Fruit fly (Drosophila melanogaster): ENCODE data around the gene Mob2.

The Mob2 gene

dm6 chr3L:11487327-11487973 lies 74.6 kb downstream of the Mob2 start, which contains the start of gene chrb (continued):
- TF ChIP-seq CG30431 (GFP tag; optimal IDR thresholded peaks at IDR 0.05): no peak
- no peak for TF ChIP-seq CG15696 (tag; optimal IDR thresholded peaks at IDR 0.05)
- peak; percentile 37 for TF ChIP-seq CTCF (GFP tag; optimal IDR thresholded peaks at IDR 0.05)
- TF ChIP-seq lmd (GFP tag; IDR thresholded peaks at IDR 0.05): peak; percentile 18; the same call in 1 of the 2 replicates
- no peak for TF ChIP-seq hb (GFP tag; IDR thresholded peaks at IDR 0.05; ENCODE audit: partially characterized antibody)
- TF ChIP-seq CG31441 (GFP tag; IDR thresholded peaks at IDR 0.05): peak; percentile 21; the same call in 1 of the 2 replicates
- TF ChIP-seq CG9437 (GFP tag; optimal IDR thresholded peaks at IDR 0.05): no peak
- peak; percentile 73 for TF ChIP-seq CrebB (tag; optimal IDR thresholded peaks at IDR 0.05)
- peak; percentile 29 for TF ChIP-seq CG2120 (GFP tag; optimal IDR thresholded peaks at IDR 0.05)
- peak; percentile 65; the same call in 2 of the 3 replicates for TF ChIP-seq Dbx (GFP tag; IDR thresholded peaks at IDR 0.05)
- TF ChIP-seq slbo (GFP tag; IDR thresholded peaks at IDR 0.05): peak; percentile 25; the same call in 1 of the 2 replicates
- TF ChIP-seq CG14667 (GFP tag; IDR thresholded peaks at IDR 0.05): no peak
- TF ChIP-seq CG32532 (GFP tag; IDR thresholded peaks at IDR 0.05): peak; percentile 59; the same call in 1 of the 2 replicates
- peak; percentile 50 for TF ChIP-seq grau (tag; optimal IDR thresholded peaks at IDR 0.05)
- TF ChIP-seq BEAF-32 (GFP tag; optimal IDR thresholded peaks at IDR 0.05): no peak
- no peak for TF ChIP-seq CG12155 (GFP tag; optimal IDR thresholded peaks at IDR 0.05)
- TF ChIP-seq CG6654 (GFP tag; optimal IDR thresholded peaks at IDR 0.05): no peak
- no peak for TF ChIP-seq CG17361 (GFP tag; IDR thresholded peaks at IDR 0.05)
- peak; percentile 69 for TF ChIP-seq CG17568 (GFP tag; optimal IDR thresholded peaks at IDR 0.05)
- TF ChIP-seq NC2β (GFP tag; optimal IDR thresholded peaks at IDR 0.05): peak; percentile 74
- TF ChIP-seq CG13123 (GFP tag; optimal IDR thresholded peaks at IDR 0.05): no peak
- TF ChIP-seq Lhr (GFP tag; optimal IDR thresholded peaks at IDR 0.05): no peak
- no peak for TF ChIP-seq CG13424 (tag; optimal IDR thresholded peaks at IDR 0.05)
- peak; percentile 32 for TF ChIP-seq CG2116 (GFP tag; optimal IDR thresholded peaks at IDR 0.05)
- TF ChIP-seq nau (GFP tag; optimal IDR thresholded peaks at IDR 0.05): peak; percentile 42
- no peak for TF ChIP-seq B-H2 (GFP tag; optimal IDR thresholded peaks at IDR 0.05)
- TF ChIP-seq D19B (GFP tag; optimal IDR thresholded peaks at IDR 0.05): no peak
- peak; percentile 23; the same call in 1 of the 2 replicates for TF ChIP-seq Ptx1 (GFP tag; IDR thresholded peaks at IDR 0.05)
- no peak for TF ChIP-seq CG18764 (GFP tag; optimal IDR thresholded peaks at IDR 0.05)
- TF ChIP-seq wor (GFP tag; IDR thresholded peaks at IDR 0.05): no peak
- TF ChIP-seq Tbp (GFP tag; optimal IDR thresholded peaks at IDR 0.05): peak; percentile 29
- TF ChIP-seq HHEX (GFP tag; optimal IDR thresholded peaks at IDR 0.05): peak; percentile 64
- peak; percentile 77 for TF ChIP-seq oc (tag; optimal IDR thresholded peaks at IDR 0.05)
- TF ChIP-seq mld (GFP tag; IDR thresholded peaks at IDR 0.05; ENCODE audit: partially characterized antibody): peak; percentile 72; the same call in 1 of the 3 replicates
- no peak for TF ChIP-seq CG7928 (GFP tag; optimal IDR thresholded peaks at IDR 0.05)
- peak; percentile 58 for TF ChIP-seq Deaf1 (tag; optimal IDR thresholded peaks at IDR 0.05)
- no peak for TF ChIP-seq CG6683 (GFP tag; optimal IDR thresholded peaks at IDR 0.05)
- peak; percentile 75 for TF ChIP-seq CG18599 (GFP tag; optimal IDR thresholded peaks at IDR 0.05)
- peak; percentile 27 for TF ChIP-seq CG7786 (GFP tag; optimal IDR thresholded peaks at IDR 0.05)
- TF ChIP-seq H2.0 (GFP tag; IDR thresholded peaks at IDR 0.05): 0 out of 2 replicates have a peak, but pooled peaks have one; percentile 15
- TF ChIP-seq twi (tag; optimal IDR thresholded peaks at IDR 0.05): peak; percentile 52
- peak; percentile 56 for TF ChIP-seq ATbp (GFP tag; optimal IDR thresholded peaks at IDR 0.05)
- TF ChIP-seq tin (GFP tag; optimal IDR thresholded peaks at IDR 0.05): peak; percentile 17
- peak; percentile 67 for TF ChIP-seq CG4707 (GFP tag; optimal IDR thresholded peaks at IDR 0.05)
- no peak for TF ChIP-seq Ada2b (GFP tag; IDR thresholded peaks at IDR 0.05)
- TF ChIP-seq CG14050 (GFP tag; IDR thresholded peaks at IDR 0.05): peak; percentile 25; the same call in 1 of the 3 replicates
- TF ChIP-seq CG34224 (GFP tag; IDR thresholded peaks at IDR 0.05; ENCODE audit: partially characterized antibody): peak; percentile 77
- TF ChIP-seq CG3838 (GFP tag; optimal IDR thresholded peaks at IDR 0.05): no peak
- TF ChIP-seq nerfin-1 (tag; optimal IDR thresholded peaks at IDR 0.05): peak; percentile 58
- peak; percentile 58 for TF ChIP-seq Antp (GFP tag; optimal IDR thresholded peaks at IDR 0.05)

All from whole organism, embryonic.